Worm (Caenorhabditis elegans): ENCODE data around the gene C06B8.7.

The C06B8.7 gene

ce11 chrV:15505068-15505467, 6.5 kb downstream of the C06B8.7 start (continued):
- no peak for TF ChIP-seq skn-1 (tag; optimal IDR thresholded peaks at IDR 0.05)
- no peak for TF ChIP-seq lir-3 (tag; optimal IDR thresholded peaks at IDR 0.05)
- TF ChIP-seq nhr-102 (tag; optimal IDR thresholded peaks at IDR 0.05) = peak; percentile 26
- peak; percentile 28 for TF ChIP-seq spr-1 (tag; optimal IDR thresholded peaks at IDR 0.05)
- no peak for TF ChIP-seq mxl-3 (GFP tag; optimal IDR thresholded peaks at IDR 0.05)
- peak; percentile 43; the same call in 1 of the 2 replicates for TF ChIP-seq set-16 (GFP tag; IDR thresholded peaks at IDR 0.05)
- peak; percentile 77 for TF ChIP-seq snpc-1.2 (GFP tag; IDR thresholded peaks at IDR 0.05)
- TF ChIP-seq mdl-1 (tag; optimal IDR thresholded peaks at IDR 0.05) = peak in 1 of 2 experiments; percentile 29
- 0 out of 4 replicates have a peak, but pooled peaks of 1 of the 2 experiments have one; percentile 40 for TF ChIP-seq madf-5 (GFP tag; IDR thresholded peaks at IDR 0.05)
- TF ChIP-seq php-3 (GFP tag; IDR thresholded peaks at IDR 0.05) = 0 out of 2 replicates have a peak, but pooled peaks have one; percentile 39
- TF ChIP-seq F10B5.3 (tag; optimal IDR thresholded peaks at IDR 0.05) = no peak
- peak; percentile 83 for TF ChIP-seq mes-2 (tag; optimal IDR thresholded peaks at IDR 0.05; ENCODE audit: poor library complexity, severe bottlenecking)
- TF ChIP-seq R02D3.7 (tag; optimal IDR thresholded peaks at IDR 0.05) = no peak
- TF ChIP-seq F26F4.8 (GFP tag; conservative IDR thresholded peaks at IDR 0.05) = 0 out of 2 replicates have a peak, but pooled peaks have one; percentile 49
- peak; percentile 48; the same call in 1 of the 2 replicates for TF ChIP-seq hmg-1.1 (GFP tag; IDR thresholded peaks at IDR 0.05)

ce11 chrV:15511613-15512216, 13.2 kb downstream of the C06B8.7 start, which contains the start of gene rpl-38:
Gene rpl-38 (plus strand): TSS chrV:15512166.
- TF ChIP-seq pqm-1 (tag; optimal IDR thresholded peaks at IDR 0.05) = no peak
- TF ChIP-seq unc-130 (GFP tag; optimal IDR thresholded peaks at IDR 0.05) = peak; percentile 7
- peak; percentile 100 for TF ChIP-seq D1046.2 (GFP tag; IDR thresholded peaks at IDR 0.05)
- TF ChIP-seq hlh-11 (tag; optimal IDR thresholded peaks at IDR 0.05) = peak; percentile 56
- peak; percentile 70 for TF ChIP-seq dve-1 (tag; optimal IDR thresholded peaks at IDR 0.05; ENCODE audit: insufficient read depth)
- no peak for TF ChIP-seq Y105C5A.15 (GFP tag; IDR thresholded peaks at IDR 0.05)
- TF ChIP-seq arid-1 (GFP tag; conservative IDR thresholded peaks at IDR 0.05) = peak; percentile 70; the same call in 1 of the 2 replicates
- TF ChIP-seq spr-1 (tag; optimal IDR thresholded peaks at IDR 0.05) = peak; percentile 58
- no peak for TF ChIP-seq nhr-76 (tag; optimal IDR thresholded peaks at IDR 0.05)
- no peak for TF ChIP-seq lin-15B (tag; optimal IDR thresholded peaks at IDR 0.05)
- peak; percentile 58; the same call in 1 of the 2 replicates for TF ChIP-seq dmd-9 (GFP tag; IDR thresholded peaks at IDR 0.05)
- no peak for TF ChIP-seq daf-8 (GFP tag; IDR thresholded peaks at IDR 0.05)
- TF ChIP-seq ztf-7 (tag; optimal IDR thresholded peaks at IDR 0.05) = no peak
- TF ChIP-seq T26A8.4 (GFP tag; IDR thresholded peaks at IDR 0.05) = peak; percentile 55; the same call in 1 of the 2 replicates
- TF ChIP-seq mdl-1 (tag; optimal IDR thresholded peaks at IDR 0.05) = no peak
- peak; percentile 38; the same call in 1 of the 2 replicates for TF ChIP-seq vab-7 (GFP tag; IDR thresholded peaks at IDR 0.05)
- peak; percentile 76 for TF ChIP-seq hlh-30 (tag; optimal IDR thresholded peaks at IDR 0.05; ENCODE audit: insufficient read depth)
- TF ChIP-seq daf-16 (GFP tag; optimal IDR thresholded peaks at IDR 0.05) = peak in 1 of 2 experiments; percentile 42
- TF ChIP-seq daf-16 (tag; optimal IDR thresholded peaks at IDR 0.05) = peak; percentile 47
- no peak for TF ChIP-seq skn-1 (tag; optimal IDR thresholded peaks at IDR 0.05)
- TF ChIP-seq nhr-28 (tag; optimal IDR thresholded peaks at IDR 0.05) = peak; percentile 42
- no peak for TF ChIP-seq Y75B8A.6 (GFP tag; IDR thresholded peaks at IDR 0.05)
- no peak for TF ChIP-seq tra-1 (GFP tag; IDR thresholded peaks at IDR 0.05)
- TF ChIP-seq rbr-2 (tag; optimal IDR thresholded peaks at IDR 0.05) = peak; percentile 69
- peak; percentile 56 for TF ChIP-seq F10B5.3 (tag; optimal IDR thresholded peaks at IDR 0.05)
- peak; percentile 65 for TF ChIP-seq duxl-1 (tag; optimal IDR thresholded peaks at IDR 0.05; ENCODE audit: poor library complexity)
- 0 out of 2 replicates have a peak, but pooled peaks have one; percentile 40 for TF ChIP-seq ceh-20 (GFP tag; IDR thresholded peaks at IDR 0.05)
- peak; percentile 83 for TF ChIP-seq mep-1 (tag; optimal IDR thresholded peaks at IDR 0.05)
- 0 out of 2 replicates have a peak, but pooled peaks have one; percentile 26 for TF ChIP-seq php-3 (GFP tag; IDR thresholded peaks at IDR 0.05)
- TF ChIP-seq nhr-77 (tag; optimal IDR thresholded peaks at IDR 0.05) = peak; percentile 83
- peak; percentile 35; the same call in 1 of the 2 replicates for TF ChIP-seq ceh-44 (GFP tag; IDR thresholded peaks at IDR 0.05)
- TF ChIP-seq F37D6.2 (tag; optimal IDR thresholded peaks at IDR 0.05) = peak; percentile 47
- no peak for TF ChIP-seq daf-12 (tag; optimal IDR thresholded peaks at IDR 0.05)
- no peak for TF ChIP-seq mdt-29 (GFP tag; IDR thresholded peaks at IDR 0.05)
- peak; percentile 72 for TF ChIP-seq lin-13 (GFP tag; optimal IDR thresholded peaks at IDR 0.05)
- no peak for TF ChIP-seq zag-1 (tag; optimal IDR thresholded peaks at IDR 0.05)
- no peak for TF ChIP-seq lin-1 (GFP tag; IDR thresholded peaks at IDR 0.05)
- peak; percentile 44; the same call in 1 of the 2 replicates for TF ChIP-seq ctbp-1 (GFP tag; IDR thresholded peaks at IDR 0.05)
